Worm (Caenorhabditis elegans) whole organism, late embryonic: ENCODE data around the gene spat-1.

Experiments used
- C08G9.2 ChIP-seq: sonication (generic microtip); optimal IDR thresholded peaks from 2 replicates; lab custom pipeline; 2016; ENCODE audit warnings: mild to moderate bottlenecking, missing genetic modification characterization, moderate library complexity, missing compliant biosample characterization
- F13H6.1 ChIP-seq: sonication (generic microtip); optimal IDR thresholded peaks from 2 replicates; lab custom pipeline; 2016; ENCODE audit warnings: missing genetic modification characterization, missing compliant biosample characterization
- K02D7.2 ChIP-seq: sonication (generic microtip); optimal IDR thresholded peaks from 2 replicates; lab custom pipeline; 2017; ENCODE audit warnings: mild to moderate bottlenecking, missing genetic modification characterization, missing compliant biosample characterization
- ceh-2 ChIP-seq: sonication (generic microtip); optimal IDR thresholded peaks from 2 replicates; lab custom pipeline; 2016; ENCODE audit warnings: missing genotype, missing genetic modification characterization, missing compliant biosample characterization
- ceh-30 ChIP-seq: fragments of 150-350 bp; optimal IDR thresholded peaks from 2 replicates; lab custom pipeline; 2014; ENCODE audit warnings: missing biosample characterization, missing genetic modification characterization
- ceh-48 ChIP-seq: sonication (generic microtip); optimal IDR thresholded peaks from 2 replicates; lab custom pipeline; 2016; ENCODE audit warnings: missing genetic modification characterization, inconsistent platforms, missing compliant biosample characterization
- hlh-13 ChIP-seq: fragments of 200-800 bp; sonication (Bioruptor generic); optimal IDR thresholded peaks from 2 replicates; lab custom pipeline; 2018; ENCODE audit warnings: mild to moderate bottlenecking, missing genetic modification characterization, missing compliant biosample characterization
- mec-3 ChIP-seq: sonication (generic microtip); optimal IDR thresholded peaks from 2 replicates; lab custom pipeline; 2016; ENCODE audit warnings: borderline replicate concordance, missing genetic modification characterization, missing compliant biosample characterization
- nfya-1 ChIP-seq: sonication (generic microtip); optimal IDR thresholded peaks from 2 replicates; lab custom pipeline; 2017; ENCODE audit warnings: missing genetic modification characterization, mild to moderate bottlenecking, missing compliant biosample characterization, antibody characterized with exemption, moderate library complexity
- nhr-11 ChIP-seq: fragments of 150-350 bp; optimal IDR thresholded peaks from 2 replicates; lab custom pipeline; 2014; ENCODE audit warnings: missing biosample characterization, missing genetic modification characterization
- rnt-1 ChIP-seq: sonication (generic microtip); optimal IDR thresholded peaks from 2 replicates; lab custom pipeline; 2016; ENCODE audit warnings: missing genetic modification characterization, missing compliant biosample characterization
- sdc-2 ChIP-seq: sonication (generic microtip); optimal IDR thresholded peaks from 2 replicates; lab custom pipeline; 2016; ENCODE audit warnings: missing genotype, missing genetic modification characterization, missing compliant biosample characterization
- sox-2 ChIP-seq: fragments of 200-800 bp; sonication (Bioruptor generic); IDR thresholded peaks from 2 replicates; pipeline ENCODE4 v1.3.6; 2022; ENCODE audit warnings: missing genetic modification reagents, missing genetic modification characterization, missing compliant biosample characterization
- ztf-16 ChIP-seq: sonication (generic microtip); optimal IDR thresholded peaks from 2 replicates; lab custom pipeline; 2017; ENCODE audit warnings: missing genetic modification characterization, missing compliant biosample characterization

DNA sequence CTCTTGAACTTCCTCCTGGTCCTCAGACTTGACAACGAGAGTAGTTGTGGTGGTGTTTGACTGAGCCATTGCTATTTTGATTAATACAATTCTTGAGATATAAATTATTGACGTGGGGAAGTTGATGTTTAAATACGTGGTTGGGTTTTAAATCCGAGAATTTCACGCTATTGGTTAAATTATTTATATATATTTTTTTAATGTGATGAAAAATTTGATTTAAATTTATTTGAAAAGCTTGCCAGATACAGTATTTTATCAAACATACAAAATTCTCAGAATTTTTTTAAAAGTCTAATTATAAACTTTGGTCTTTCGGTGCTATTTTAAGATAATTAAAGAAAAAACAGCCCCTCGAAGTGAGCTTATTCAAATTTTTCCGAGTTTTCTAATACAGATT lies 21.0 kb upstream of the spat-1 start, which contains the start of the genes K10H10.7 and K10H10.10:
- TF ChIP-seq sox-2: no peak
- TF ChIP-seq ceh-48 (tag; lab: Kevin White, UChicago): no peak
- no peak for TF ChIP-seq ztf-16 (tag; lab: Kevin White, UChicago)
- TF ChIP-seq ceh-2: no peak
- TF ChIP-seq F13H6.1 (tag; lab: Kevin White, UChicago): no peak
- no peak for TF ChIP-seq mec-3
- no peak for TF ChIP-seq rnt-1 (tag; lab: Kevin White, UChicago)
- TF ChIP-seq hlh-13: no peak
- TF ChIP-seq C08G9.2 (tag; lab: Kevin White, UChicago): no peak
- no peak for TF ChIP-seq ceh-30 (tag; lab: Kevin White, UChicago)
- TF ChIP-seq sdc-2 (tag; lab: Kevin White, UChicago): no peak
- no peak for TF ChIP-seq K02D7.2 (tag; lab: Kevin White, UChicago)
- no peak for TF ChIP-seq nfya-1 (tag; lab: Kevin White, UChicago)
- TF ChIP-seq nhr-11 (tag; lab: Kevin White, UChicago): no peak
